Fruit fly (Drosophila melanogaster) whole organism, adult: ENCODE data around the gene Hpf1.

Experiments
- CG14711 ChIP-seq: fragments of 200-800 bp; sonication (Bioruptor generic); optimal IDR thresholded peaks from 2 replicates; lab custom pipeline; 2018; ENCODE audit warnings: missing biosample characterization, mild to moderate bottlenecking, missing genetic modification characterization, moderate library complexity
- CG1620 ChIP-seq: fragments of 200-800 bp; sonication (Bioruptor generic); optimal IDR thresholded peaks from 2 replicates; lab custom pipeline; 2016; ENCODE audit warnings: missing biosample characterization, missing genetic modification characterization
- CG33017 ChIP-seq: fragments of 200-800 bp; sonication (Bioruptor generic); optimal IDR thresholded peaks from 2 replicates; lab custom pipeline; 2018; ENCODE audit warnings: missing biosample characterization, mild to moderate bottlenecking, missing genetic modification characterization, moderate library complexity
- CG5204 ChIP-seq: fragments of 200-800 bp; sonication (Bioruptor generic); optimal IDR thresholded peaks from 2 replicates; lab custom pipeline; 2016; ENCODE audit warnings: missing biosample characterization, missing genetic modification characterization
- CG7045 ChIP-seq: fragments of 200-800 bp; sonication (Bioruptor generic); optimal IDR thresholded peaks from 2 replicates; lab custom pipeline; 2017; ENCODE audit warnings: missing biosample characterization, mild to moderate bottlenecking, missing genetic modification characterization
- CG7101 ChIP-seq: fragments of 200-800 bp; sonication (Bioruptor generic); optimal IDR thresholded peaks from 2 replicates; lab custom pipeline; 2018; ENCODE audit warnings: missing biosample characterization, mild to moderate bottlenecking, missing genetic modification characterization, moderate library complexity
- Mnt ChIP-seq: fragments of 200-800 bp; sonication (Bioruptor generic); optimal IDR thresholded peaks from 2 replicates; lab custom pipeline; 2016; ENCODE audit warnings: missing biosample characterization, mild to moderate bottlenecking, missing genetic modification characterization
- cic ChIP-seq: fragments of 200-800 bp; sonication (Bioruptor generic); optimal IDR thresholded peaks from 2 replicates; lab custom pipeline; 2017; ENCODE audit warnings: missing biosample characterization, mild to moderate bottlenecking, missing genetic modification characterization, moderate library complexity
- pad ChIP-seq: fragments of 200-800 bp; sonication (Bioruptor generic); optimal IDR thresholded peaks from 3 replicates; lab custom pipeline; 2017; ENCODE audit warnings: missing biosample characterization, missing genetic modification characterization, mild to moderate bottlenecking, moderate library complexity, missing genetic modification reagents
- tj ChIP-seq: fragments of 200-800 bp; sonication (Bioruptor generic); optimal IDR thresholded peaks from 3 replicates; lab custom pipeline; 2017; ENCODE audit warnings: missing biosample characterization, mild to moderate bottlenecking, missing genetic modification characterization, moderate library complexity

dm6 chr3R:5772433-5772832 lies 19.2 kb upstream of the Hpf1 start:
- TF ChIP-seq CG1620 (GFP tag; lab: Kevin White, UChicago) = no peak
- TF ChIP-seq cic (GFP tag; lab: Kevin White, UChicago) = no peak
- no peak for TF ChIP-seq pad (GFP tag; lab: Kevin White, UChicago)
- no peak for TF ChIP-seq CG33017 (tag; lab: Kevin White, UChicago)
- TF ChIP-seq CG7045 (GFP tag; lab: Kevin White, UChicago) = no peak
- no peak for TF ChIP-seq Mnt
- peak; percentile 28 for TF ChIP-seq CG5204 (GFP tag; lab: Kevin White, UChicago)
- TF ChIP-seq tj (GFP tag; lab: Kevin White, UChicago) = no peak
- TF ChIP-seq CG7101 = no peak
- TF ChIP-seq CG14711 (tag; lab: Kevin White, UChicago) = no peak
